Fruit fly (Drosophila melanogaster) whole organism, pupa: ENCODE data around the gene CTCF.

Experiments used
- CG10348 ChIP-seq: fragments of 200-800 bp; sonication (Bioruptor generic); IDR thresholded peaks from 2 replicates; pipeline ENCODE4 v1.3.6; 2022; ENCODE audit warnings: missing biosample characterization, missing genetic modification characterization
- CG12605 ChIP-seq: fragments of 200-800 bp; sonication (Bioruptor generic); IDR thresholded peaks from 2 replicates; pipeline ENCODE4 v1.3.6; 2022; ENCODE audit warnings: missing biosample characterization, missing genetic modification characterization
- CG13204 ChIP-seq: fragments of 200-800 bp; sonication (Bioruptor generic); optimal IDR thresholded peaks from 2 replicates; lab custom pipeline; 2018; ENCODE audit warnings: missing biosample characterization, mild to moderate bottlenecking, missing genetic modification characterization, moderate library complexity
- CG14655 ChIP-seq: fragments of 200-800 bp; sonication (Bioruptor generic); optimal IDR thresholded peaks from 3 replicates; lab custom pipeline; 2017; ENCODE audit warnings: mild to moderate bottlenecking, missing biosample characterization, missing genetic modification reagents, missing genetic modification characterization
- CG15710 ChIP-seq: fragments of 200-800 bp; sonication (Bioruptor generic); optimal IDR thresholded peaks from 2 replicates; lab custom pipeline; 2018; ENCODE audit warnings: missing biosample characterization, mild to moderate bottlenecking, missing genetic modification characterization, moderate library complexity
- CG17806 ChIP-seq: fragments of 200-800 bp; sonication (Bioruptor generic); optimal IDR thresholded peaks from 2 replicates; lab custom pipeline; 2018; ENCODE audit warnings: missing biosample characterization, mild to moderate bottlenecking, missing genetic modification characterization, moderate library complexity
- CG32121 ChIP-seq: fragments of 200-800 bp; sonication (Bioruptor generic); IDR thresholded peaks from 2 replicates; pipeline ENCODE4 v1.3.6; 2022; ENCODE audit warnings: missing biosample characterization, missing genetic modification characterization
- CG34367 ChIP-seq: fragments of 200-800 bp; sonication (Bioruptor generic); optimal IDR thresholded peaks from 2 replicates; lab custom pipeline; 2018; ENCODE audit warnings: missing biosample characterization, mild to moderate bottlenecking, missing genetic modification characterization
- CG4496 ChIP-seq: fragments of 200-800 bp; sonication (Bioruptor generic); IDR thresholded peaks from 3 replicates; pipeline ENCODE4 v1.3.6; 2022; ENCODE audit warnings: missing biosample characterization, missing genetic modification characterization
- CG8159 ChIP-seq: fragments of 200-800 bp; sonication (Bioruptor generic); optimal IDR thresholded peaks from 3 replicates; lab custom pipeline; 2018; ENCODE audit warnings: missing biosample characterization, mild to moderate bottlenecking, missing genetic modification characterization, moderate library complexity
- CG8301 ChIP-seq: fragments of 200-800 bp; sonication (Bioruptor generic); optimal IDR thresholded peaks from 2 replicates; lab custom pipeline; 2018; ENCODE audit warnings: missing biosample characterization, mild to moderate bottlenecking, missing genetic modification characterization
- CG9948 ChIP-seq: fragments of 200-800 bp; sonication (Bioruptor generic); optimal IDR thresholded peaks from 2 replicates; lab custom pipeline; 2018; ENCODE audit warnings: missing biosample characterization, mild to moderate bottlenecking, missing genetic modification characterization, moderate library complexity
- D1 ChIP-seq: fragments of 200-800 bp; sonication (Bioruptor generic); optimal IDR thresholded peaks from 2 replicates; lab custom pipeline; 2018; ENCODE audit warnings: missing biosample characterization, mild to moderate bottlenecking, missing genetic modification characterization, moderate library complexity
- EcR ChIP-seq: fragments of 200-800 bp; sonication (Bioruptor generic); optimal IDR thresholded peaks from 3 replicates; lab custom pipeline; 2019; ENCODE audit warnings: missing biosample characterization, missing genetic modification characterization, mild to moderate bottlenecking, moderate library complexity, missing genetic modification reagents
- Ets98B ChIP-seq: fragments of 200-800 bp; sonication (Bioruptor generic); IDR thresholded peaks from 2 replicates; pipeline ENCODE4 v1.3.6; 2022; ENCODE audit warnings: missing biosample characterization, missing genetic modification characterization
- Pif1A ChIP-seq: fragments of 200-800 bp; sonication (Bioruptor generic); optimal IDR thresholded peaks from 3 replicates; lab custom pipeline; 2016; ENCODE audit warnings: missing biosample characterization, missing genetic modification characterization
- Pif1B ChIP-seq: fragments of 200-800 bp; sonication (Bioruptor generic); optimal IDR thresholded peaks from 3 replicates; lab custom pipeline; 2016; ENCODE audit warnings: missing biosample characterization, missing genetic modification characterization
- Snoo ChIP-seq: fragments of 200-800 bp; sonication (Bioruptor generic); optimal IDR thresholded peaks from 3 replicates; lab custom pipeline; 2017; ENCODE audit warnings: missing biosample characterization, mild to moderate bottlenecking, missing genetic modification characterization, inconsistent platforms
- fd96Ca ChIP-seq: fragments of 200-800 bp; sonication (Bioruptor generic); IDR thresholded peaks from 3 replicates; pipeline ENCODE4 v1.3.6; 2022; ENCODE audit warnings: missing biosample characterization, missing genetic modification characterization
- gl ChIP-seq: fragments of 200-800 bp; sonication (Bioruptor generic); optimal IDR thresholded peaks from 2 replicates; lab custom pipeline; 2018; ENCODE audit warnings: missing biosample characterization, mild to moderate bottlenecking, missing genetic modification characterization
- rn ChIP-seq: fragments of 200-800 bp; sonication (Bioruptor generic); IDR thresholded peaks from 2 replicates; pipeline ENCODE4 v1.3.6; 2022; ENCODE audit warnings: missing biosample characterization, missing genetic modification characterization

CTCF gene

dm6 chr3L:7356386-7357117 lies at the start of gene CTCF:
Gene CTCF, minus strand, starts transcription at chr3L:7356713.
- peak; percentile 30; the same call in 1 of the 3 replicates for TF ChIP-seq fd96Ca (GFP tag; lab: Robert Waterston, UW)
- TF ChIP-seq CG9948 (tag; lab: Kevin White, UChicago) = peak; percentile 12
- peak; percentile 13 for TF ChIP-seq CG15710 (tag; lab: Kevin White, UChicago)
- no peak for TF ChIP-seq Ets98B (GFP tag; lab: Robert Waterston, UW)

- no peak for TF ChIP-seq CG34367
- TF ChIP-seq CG15710 (tag; lab: Kevin White, UChicago) = no peak
- no peak for TF ChIP-seq CG17806 (tag; lab: Kevin White, UChicago)
- TF ChIP-seq CG14655 (GFP tag; lab: Kevin White, UChicago) = no peak
Measured at dm6 chr3L:7404081-7404480, 47.6 kb upstream of the CTCF start, which contains the start of gene CG8560. Gene CG8560, minus strand, starts transcription at chr3L:7404181.

dm6 chr3L:7401972-7402371 lies 45.5 kb upstream of the CTCF start:
- TF ChIP-seq CG8301 (tag; lab: Kevin White, UChicago) = no peak
- no peak for TF ChIP-seq CG10348
- no peak for TF ChIP-seq CG4496 (GFP tag; lab: Robert Waterston, UW)
- TF ChIP-seq D1 = no peak
- no peak for TF ChIP-seq fd96Ca (GFP tag; lab: Robert Waterston, UW)
- TF ChIP-seq Ets98B (GFP tag; lab: Robert Waterston, UW) = no peak
- no peak for TF ChIP-seq CG8159 (tag; lab: Kevin White, UChicago)
- TF ChIP-seq Pif1A = no peak
- TF ChIP-seq CG17806 (tag; lab: Kevin White, UChicago) = no peak
- no peak for TF ChIP-seq CG12605 (GFP tag; lab: Robert Waterston, UW)
- TF ChIP-seq CG9948 (tag; lab: Kevin White, UChicago) = no peak

dm6 chr3L:7399770-7400169 lies 43.3 kb upstream of the CTCF start, which contains the start of gene CG18417:
Gene CG18417, plus strand, starts transcription at chr3L:7400070.
- TF ChIP-seq Snoo (tag; lab: Kevin White, UChicago) (no peak), CG8159 (tag; lab: Kevin White, UChicago) (no peak), D1 (no peak), Pif1B (no peak), CG8301 (tag; lab: Kevin White, UChicago) (no peak), EcR (GFP tag; lab: Kevin White, UChicago) (no peak), gl (no peak), CG4496 (GFP tag; lab: Robert Waterston, UW) (no peak), CG17806 (tag; lab: Kevin White, UChicago) (no peak), CG9948 (tag; lab: Kevin White, UChicago) (no peak), Ets98B (GFP tag; lab: Robert Waterston, UW) (no peak), CG14655 (GFP tag; lab: Kevin White, UChicago) (no peak), Pif1A (no peak), rn (GFP tag; lab: Robert Waterston, UW) (no peak), CG15710 (tag; lab: Kevin White, UChicago) (no peak), CG12605 (GFP tag; lab: Robert Waterston, UW) (no peak), CG34367 (no peak), CG10348 (no peak)

- TF ChIP-seq CG32121 = no peak
- no peak for TF ChIP-seq rn (GFP tag; lab: Robert Waterston, UW)
- TF ChIP-seq CG8159 (tag; lab: Kevin White, UChicago) = no peak
- TF ChIP-seq CG17806 (tag; lab: Kevin White, UChicago) = no peak
- no peak for TF ChIP-seq CG34367
- no peak for TF ChIP-seq CG10348
- TF ChIP-seq Ets98B (GFP tag; lab: Robert Waterston, UW) = no peak
- TF ChIP-seq CG12605 (GFP tag; lab: Robert Waterston, UW) = no peak
- TF ChIP-seq, all 21 proteins: peak for 0
Measured at dm6 chr3L:7397979-7398378, 41.5 kb upstream of the CTCF start, which contains the start of gene CG8562. Gene CG8562, plus strand, starts transcription at chr3L:7398285.

- no peak for TF ChIP-seq Pif1B
- TF ChIP-seq CG34367 = no peak
- TF ChIP-seq fd96Ca (GFP tag; lab: Robert Waterston, UW) = no peak
- TF ChIP-seq CG14655 (GFP tag; lab: Kevin White, UChicago) = no peak
- TF ChIP-seq CG17806 (tag; lab: Kevin White, UChicago) = no peak
- TF ChIP-seq Ets98B (GFP tag; lab: Robert Waterston, UW) = no peak
- TF ChIP-seq CG10348 = no peak
- TF ChIP-seq CG9948 (tag; lab: Kevin White, UChicago) = no peak
- no peak for TF ChIP-seq CG4496 (GFP tag; lab: Robert Waterston, UW)
- no peak for TF ChIP-seq rn (GFP tag; lab: Robert Waterston, UW)
- no peak for TF ChIP-seq gl
- no peak for TF ChIP-seq D1
- no peak for TF ChIP-seq CG15710 (tag; lab: Kevin White, UChicago)
- TF ChIP-seq CG8159 (tag; lab: Kevin White, UChicago) = no peak
- no peak for TF ChIP-seq CG8301 (tag; lab: Kevin White, UChicago)
- no peak for TF ChIP-seq Pif1A
Measured at dm6 chr3L:7396055-7396454, 39.5 kb upstream of the CTCF start, which contains the start of gene CG32379. Gene CG32379, plus strand, starts transcription at chr3L:7396355.

dm6 chr3L:7390442-7390841 lies 33.9 kb upstream of the CTCF start, which contains the start of gene CG8563:
Gene CG8563, plus strand, starts transcription at chr3L:7390742.
- TF ChIP-seq CG13204 (GFP tag; lab: Kevin White, UChicago) (no peak), EcR (GFP tag; lab: Kevin White, UChicago) (no peak), gl (no peak), rn (GFP tag; lab: Robert Waterston, UW) (no peak)
